Worm (Caenorhabditis elegans): ENCODE data around the gene Y53F4B.26.
A peak's percentile ranks its signal among the peaks of the same experiment; 100 is the strongest.

Y53F4B.26 gene

ce11 chrII:15111352-15111751, 29.4 kb downstream of the Y53F4B.26 start:
- TF ChIP-seq nhr-237 (tag; optimal IDR thresholded peaks at IDR 0.05): no peak
- no peak for TF ChIP-seq unc-62 (GFP tag; optimal IDR thresholded peaks at IDR 0.05)
- TF ChIP-seq nhr-129 (tag; optimal IDR thresholded peaks at IDR 0.05): peak; percentile 22
- TF ChIP-seq elt-3 (tag; optimal IDR thresholded peaks at IDR 0.05): no peak
- TF ChIP-seq ztf-11 (tag; optimal IDR thresholded peaks at IDR 0.05): no peak
- no peak for TF ChIP-seq dmd-4 (tag; optimal IDR thresholded peaks at IDR 0.05)
- TF ChIP-seq lsy-2 (tag; optimal IDR thresholded peaks at IDR 0.05): no peak
- TF ChIP-seq gmeb-1 (tag; optimal IDR thresholded peaks at IDR 0.05): peak; percentile 4
- no peak for TF ChIP-seq mab-5 (tag; optimal IDR thresholded peaks at IDR 0.05)
- peak; percentile 37 for TF ChIP-seq blmp-1 (tag; optimal IDR thresholded peaks at IDR 0.05; ENCODE audit: insufficient read depth)
- TF ChIP-seq crh-2 (tag; optimal IDR thresholded peaks at IDR 0.05): peak; percentile 53
- no peak for TF ChIP-seq Y55F3AM.14 (GFP tag; optimal IDR thresholded peaks at IDR 0.05)
- no peak for TF ChIP-seq skn-1 (tag; optimal IDR thresholded peaks at IDR 0.05)
- TF ChIP-seq ceh-82 (tag; optimal IDR thresholded peaks at IDR 0.05): no peak
- no peak for TF ChIP-seq nhr-23 (tag; optimal IDR thresholded peaks at IDR 0.05)
- no peak for TF ChIP-seq zag-1 (tag; optimal IDR thresholded peaks at IDR 0.05)
- peak; percentile 65 for TF ChIP-seq fos-1 (tag; optimal IDR thresholded peaks at IDR 0.05)
- no peak for TF ChIP-seq ZK546.5 (tag; optimal IDR thresholded peaks at IDR 0.05)
- TF ChIP-seq sma-9 (GFP tag; optimal IDR thresholded peaks at IDR 0.05): no peak
- TF ChIP-seq sma-9 (tag; optimal IDR thresholded peaks at IDR 0.05): no peak

ce11 chrII:15109844-15110243, 30.9 kb downstream of the Y53F4B.26 start, which contains the start of gene Y53F4B.39:
Gene Y53F4B.39 (plus strand): TSS chrII:15110144.
- TF ChIP-seq lin-39 (tag; optimal IDR thresholded peaks at IDR 0.05) (no peak), blmp-1 (tag; optimal IDR thresholded peaks at IDR 0.05; ENCODE audit: insufficient read depth) (no peak), nhr-11 (tag; optimal IDR thresholded peaks at IDR 0.05) (no peak), F13H6.1 (tag; optimal IDR thresholded peaks at IDR 0.05) (no peak), nhr-25 (tag; optimal IDR thresholded peaks at IDR 0.05) (no peak), snpc-4 (tag; optimal IDR thresholded peaks at IDR 0.05) (no peak), aly-2 (tag; optimal IDR thresholded peaks at IDR 0.05) (no peak), elt-3 (tag; optimal IDR thresholded peaks at IDR 0.05) (no peak), unc-39 (tag; optimal IDR thresholded peaks at IDR 0.05) (no peak), skn-1 (tag; optimal IDR thresholded peaks at IDR 0.05) (no peak), lin-13 (GFP tag; optimal IDR thresholded peaks at IDR 0.05) (no peak), gmeb-1 (tag; optimal IDR thresholded peaks at IDR 0.05) (no peak), nhr-77 (tag; optimal IDR thresholded peaks at IDR 0.05) (no peak), nhr-23 (tag; optimal IDR thresholded peaks at IDR 0.05) (no peak), mab-5 (tag; optimal IDR thresholded peaks at IDR 0.05) (no peak), nhr-237 (tag; optimal IDR thresholded peaks at IDR 0.05) (no peak), nhr-21 (tag; optimal IDR thresholded peaks at IDR 0.05) (no peak), ztf-1 (GFP tag; conservative IDR thresholded peaks at IDR 0.05) (no peak), sma-9 (GFP tag; optimal IDR thresholded peaks at IDR 0.05) (no peak), sma-9 (tag; optimal IDR thresholded peaks at IDR 0.05) (no peak), ceh-16 (tag; optimal IDR thresholded peaks at IDR 0.05) (no peak)

- TF ChIP-seq lin-39 (tag; optimal IDR thresholded peaks at IDR 0.05): no peak
- no peak for TF ChIP-seq fos-1 (tag; optimal IDR thresholded peaks at IDR 0.05)
- TF ChIP-seq nhr-129 (tag; optimal IDR thresholded peaks at IDR 0.05): no peak
- no peak for TF ChIP-seq ztf-11 (tag; optimal IDR thresholded peaks at IDR 0.05)
- TF ChIP-seq lin-13 (GFP tag; optimal IDR thresholded peaks at IDR 0.05): no peak
- TF ChIP-seq ceh-82 (tag; optimal IDR thresholded peaks at IDR 0.05): no peak
- no peak for TF ChIP-seq mbf-1 (tag; optimal IDR thresholded peaks at IDR 0.05)
Measured at ce11 chrII:15107184-15107583, 33.6 kb downstream of the Y53F4B.26 start.

All from whole organism, L2 larva.